Fruit fly (Drosophila melanogaster) whole organism, embryonic: ENCODE measurements around the gene PIG-Q.

Source experiments
- Asciz ChIP-seq: fragments of 200-800 bp; sonication (Bioruptor generic); optimal IDR thresholded peaks from 2 replicates; lab custom pipeline; 2017; ENCODE audit warnings: missing biosample characterization, mild to moderate bottlenecking, missing genetic modification characterization, missing genetic modification reagents
- Bgb ChIP-seq: fragments of 200-800 bp; sonication (Bioruptor generic); IDR thresholded peaks from 2 replicates; pipeline ENCODE4 v1.3.6; 2022; ENCODE audit warnings: missing biosample characterization, missing genetic modification characterization; ENCODE audit not compliant: partially characterized antibody
- CG10274 ChIP-seq: fragments of 200-800 bp; sonication (Bioruptor generic); optimal IDR thresholded peaks from 3 replicates; lab custom pipeline; 2017; ENCODE audit warnings: missing biosample characterization, mild to moderate bottlenecking, missing genetic modification characterization
- CG12236 ChIP-seq: fragments of 200-800 bp; sonication (Bioruptor generic); optimal IDR thresholded peaks from 2 replicates; lab custom pipeline; 2016; ENCODE audit warnings: missing biosample characterization, missing genetic modification characterization
- CG12659 ChIP-seq: fragments of 200-800 bp; sonication (Bioruptor generic); optimal IDR thresholded peaks from 3 replicates; lab custom pipeline; 2017; ENCODE audit warnings: mild to moderate bottlenecking, missing biosample characterization, missing genetic modification reagents, missing genetic modification characterization
- CG14667 ChIP-seq: fragments of 200-800 bp; sonication (Bioruptor generic); IDR thresholded peaks from 2 replicates; pipeline ENCODE4 v1.3.6; 2022; ENCODE audit warnings: missing biosample characterization, missing genetic modification characterization
- CG1602 ChIP-seq: fragments of 200-800 bp; sonication (Bioruptor generic); optimal IDR thresholded peaks from 3 replicates; lab custom pipeline; 2016; ENCODE audit warnings: missing biosample characterization, missing genetic modification characterization
- CG16815 ChIP-seq: fragments of 200-800 bp; sonication (Bioruptor generic); optimal IDR thresholded peaks from 3 replicates; lab custom pipeline; 2017; ENCODE audit warnings: missing biosample characterization, mild to moderate bottlenecking, missing genetic modification characterization
- CG2116 ChIP-seq: fragments of 200-800 bp; sonication (Bioruptor generic); optimal IDR thresholded peaks from 3 replicates; lab custom pipeline; 2018; ENCODE audit warnings: missing biosample characterization, mild to moderate bottlenecking, missing genetic modification characterization
- CG30020 ChIP-seq: fragments of 200-800 bp; optimal IDR thresholded peaks from 2 replicates; lab custom pipeline; 2019; ENCODE audit warnings: missing biosample characterization, mild to moderate bottlenecking, missing genetic modification characterization, moderate library complexity
- CG3163 ChIP-seq: fragments of 200-800 bp; sonication (Bioruptor generic); optimal IDR thresholded peaks from 3 replicates; lab custom pipeline; 2016; ENCODE audit warnings: missing biosample characterization, missing genetic modification characterization
- CG32532 ChIP-seq: fragments of 200-800 bp; sonication (Bioruptor generic); IDR thresholded peaks from 2 replicates; pipeline ENCODE4 v1.3.6; 2022; ENCODE audit warnings: missing biosample characterization, missing genetic modification characterization
- CG3281 ChIP-seq: fragments of 200-800 bp; sonication (Bioruptor generic); optimal IDR thresholded peaks from 3 replicates; lab custom pipeline; 2017; ENCODE audit warnings: missing biosample characterization, mild to moderate bottlenecking, missing genetic modification characterization
- CG34224 ChIP-seq: fragments of 200-800 bp; sonication (Bioruptor generic); IDR thresholded peaks from 3 replicates; pipeline ENCODE4 v1.3.6; 2022; ENCODE audit warnings: missing biosample characterization, missing genetic modification characterization; ENCODE audit not compliant: partially characterized antibody
- CG34422 ChIP-seq: fragments of 200-800 bp; sonication (Bioruptor generic); IDR thresholded peaks from 3 replicates; pipeline ENCODE4 v1.3.6; 2022; ENCODE audit warnings: missing biosample characterization, missing genetic modification characterization
- CG42726 ChIP-seq: fragments of 200-800 bp; sonication (Bioruptor generic); IDR thresholded peaks from 2 replicates; pipeline ENCODE4 v1.3.6; 2022; ENCODE audit warnings: missing biosample characterization, missing genetic modification characterization; ENCODE audit not compliant: partially characterized antibody
- CG4360 ChIP-seq: fragments of 200-800 bp; sonication (Bioruptor generic); IDR thresholded peaks from 2 replicates; pipeline ENCODE4 v1.3.6; 2022; ENCODE audit warnings: missing biosample characterization, missing genetic modification characterization
- CG6689 ChIP-seq: fragments of 200-800 bp; sonication (Bioruptor generic); IDR thresholded peaks from 2 replicates; pipeline ENCODE4 v1.3.6; 2022; ENCODE audit warnings: missing biosample characterization, missing genetic modification characterization
- CG6813 ChIP-seq: fragments of 200-800 bp; sonication (Bioruptor generic); optimal IDR thresholded peaks from 2 replicates; lab custom pipeline; 2017; ENCODE audit warnings: missing biosample characterization, missing genetic modification characterization, mild to moderate bottlenecking, moderate library complexity, missing genetic modification reagents
- CG7357 ChIP-seq: fragments of 200-800 bp; sonication (Bioruptor generic); IDR thresholded peaks from 3 replicates; pipeline ENCODE4 v1.3.6; 2022; ENCODE audit warnings: missing biosample characterization, missing genetic modification characterization
- CG8924 ChIP-seq: fragments of 200-800 bp; optimal IDR thresholded peaks from 3 replicates; lab custom pipeline; 2019; ENCODE audit warnings: missing biosample characterization, mild to moderate bottlenecking, missing genetic modification characterization, moderate library complexity
- CG9215 ChIP-seq: fragments of 200-800 bp; sonication (Bioruptor generic); IDR thresholded peaks from 2 replicates; pipeline ENCODE4 v1.3.6; 2022; ENCODE audit warnings: missing biosample characterization, missing genetic modification characterization
- CG9932 ChIP-seq: fragments of 200-800 bp; sonication (Bioruptor generic); IDR thresholded peaks from 2 replicates; pipeline ENCODE4 v1.3.6; 2022; ENCODE audit warnings: missing biosample characterization, missing genetic modification characterization
- Chrac-16 ChIP-seq: fragments of 200-800 bp; sonication (Bioruptor generic); optimal IDR thresholded peaks from 3 replicates; lab custom pipeline; 2016; ENCODE audit warnings: missing biosample characterization, missing genetic modification characterization
- CrebB ChIP-seq: fragments of 200-800 bp; sonication (Bioruptor generic); optimal IDR thresholded peaks from 3 replicates; lab custom pipeline; 2018; ENCODE audit warnings: missing biosample characterization, mild to moderate bottlenecking, missing genetic modification characterization
- Dbx ChIP-seq: fragments of 200-800 bp; sonication (Bioruptor generic); IDR thresholded peaks from 3 replicates; pipeline ENCODE4 v1.3.6; 2022; ENCODE audit warnings: missing biosample characterization, missing genetic modification characterization
- HLHmδ ChIP-seq: fragments of 200-800 bp; sonication (Bioruptor generic); optimal IDR thresholded peaks from 2 replicates; lab custom pipeline; 2018; ENCODE audit warnings: missing biosample characterization, mild to moderate bottlenecking, missing genetic modification characterization, moderate library complexity
- HmgZ ChIP-seq: fragments of 200-800 bp; sonication (Bioruptor generic); optimal IDR thresholded peaks from 2 replicates; lab custom pipeline; 2018; ENCODE audit warnings: missing biosample characterization, mild to moderate bottlenecking, missing genetic modification characterization
- NFAT ChIP-seq: fragments of 200-800 bp; sonication (Bioruptor generic); IDR thresholded peaks from 2 replicates; pipeline ENCODE4 v1.3.6; 2022; ENCODE audit warnings: missing biosample characterization, missing genetic modification characterization
- Taf1 ChIP-seq: fragments of 200-800 bp; sonication (Bioruptor generic); IDR thresholded peaks from 2 replicates; pipeline ENCODE4 v1.3.6; 2022; ENCODE audit warnings: missing biosample characterization, missing genetic modification characterization
- abd-A ChIP-seq: fragments of 200-800 bp; sonication (Bioruptor generic); optimal IDR thresholded peaks from 3 replicates; lab custom pipeline; 2019; ENCODE audit warnings: missing biosample characterization, mild to moderate bottlenecking, missing genetic modification characterization, moderate library complexity
- az2 ChIP-seq: fragments of 200-800 bp; sonication (Bioruptor generic); optimal IDR thresholded peaks from 3 replicates; lab custom pipeline; 2016; ENCODE audit warnings: missing biosample characterization, missing genetic modification characterization
- cg ChIP-seq: fragments of 200-800 bp; sonication (Bioruptor generic); optimal IDR thresholded peaks from 3 replicates; lab custom pipeline; 2019; ENCODE audit warnings: missing biosample characterization, mild to moderate bottlenecking, missing genetic modification characterization, moderate library complexity
- chif ChIP-seq, 2 experiments: fragments of 200-800 bp; sonication (Bioruptor generic); optimal IDR thresholded peaks; 3 replicates each; lab custom pipeline; 2016; ENCODE audit warnings: missing biosample characterization in 2 of 2, missing genetic modification characterization in 2 of 2
- chm ChIP-seq: fragments of 200-800 bp; sonication (Bioruptor generic); IDR thresholded peaks from 2 replicates; pipeline ENCODE4 v1.3.6; 2022; ENCODE audit warnings: missing biosample characterization, missing genetic modification characterization
- crc ChIP-seq: fragments of 200-800 bp; sonication (Bioruptor generic); optimal IDR thresholded peaks from 2 replicates; lab custom pipeline; 2016; ENCODE audit warnings: missing biosample characterization, missing genetic modification characterization
- disco-r ChIP-seq: fragments of 200-800 bp; sonication (Bioruptor generic); optimal IDR thresholded peaks from 2 replicates; lab custom pipeline; 2016; ENCODE audit warnings: missing biosample characterization, missing genetic modification characterization
- eve ChIP-seq, 2 experiments: fragments of >200 bp; optimal IDR thresholded peaks; 2 replicates each; lab custom pipeline; 2017; ENCODE audit warnings: missing biosample characterization in 2 of 2, missing genetic modification characterization in 2 of 2
- kah ChIP-seq: fragments of 200-800 bp; sonication (Bioruptor generic); optimal IDR thresholded peaks from 2 replicates; lab custom pipeline; 2018; ENCODE audit warnings: missing biosample characterization, mild to moderate bottlenecking, missing genetic modification characterization
- prd ChIP-seq, 3 experiments: fragments of >200 bp in 2 of 3; fragments of 200-800 bp in 1 of 3; sonication (Bioruptor generic) in 1 of 3; optimal IDR thresholded peaks in 2 of 3; IDR thresholded peaks in 1 of 3; 2 replicates in 2 of 3; 3 replicates in 1 of 3; pipeline versions ENCODE4 v1.3.6 to Lab custom; 2017 to 2022; ENCODE audit warnings: missing biosample characterization in 1 of 3, missing genetic modification characterization in 1 of 3
- tap ChIP-seq: fragments of 200-800 bp; optimal IDR thresholded peaks from 3 replicates; lab custom pipeline; 2019; ENCODE audit warnings: missing biosample characterization, mild to moderate bottlenecking, missing genetic modification characterization, moderate library complexity
- toy ChIP-seq: fragments of 200-800 bp; sonication (Bioruptor generic); IDR thresholded peaks from 2 replicates; pipeline ENCODE4 v1.3.6; 2022; ENCODE audit warnings: missing biosample characterization, missing genetic modification characterization
- unc-4 ChIP-seq: fragments of 200-800 bp; sonication (Bioruptor generic); IDR thresholded peaks from 2 replicates; pipeline ENCODE4 v1.3.6; 2022; ENCODE audit warnings: missing biosample characterization, missing genetic modification characterization; ENCODE audit not compliant: partially characterized antibody
- vnd ChIP-seq: fragments of 200-800 bp; sonication (Bioruptor generic); IDR thresholded peaks from 3 replicates; pipeline ENCODE4 v1.3.6; 2022; ENCODE audit warnings: missing biosample characterization, missing genetic modification characterization; ENCODE audit not compliant: partially characterized antibody
- wdn ChIP-seq: fragments of 200-800 bp; sonication (Bioruptor generic); IDR thresholded peaks from 2 replicates; pipeline ENCODE4 v1.3.6; 2022; ENCODE audit warnings: missing biosample characterization, missing genetic modification characterization
- wor ChIP-seq: fragments of 200-800 bp; sonication (Bioruptor generic); IDR thresholded peaks from 2 replicates; pipeline ENCODE4 v1.3.6; 2022; ENCODE audit warnings: missing biosample characterization, missing genetic modification characterization

Gene PIG-Q

DNA sequence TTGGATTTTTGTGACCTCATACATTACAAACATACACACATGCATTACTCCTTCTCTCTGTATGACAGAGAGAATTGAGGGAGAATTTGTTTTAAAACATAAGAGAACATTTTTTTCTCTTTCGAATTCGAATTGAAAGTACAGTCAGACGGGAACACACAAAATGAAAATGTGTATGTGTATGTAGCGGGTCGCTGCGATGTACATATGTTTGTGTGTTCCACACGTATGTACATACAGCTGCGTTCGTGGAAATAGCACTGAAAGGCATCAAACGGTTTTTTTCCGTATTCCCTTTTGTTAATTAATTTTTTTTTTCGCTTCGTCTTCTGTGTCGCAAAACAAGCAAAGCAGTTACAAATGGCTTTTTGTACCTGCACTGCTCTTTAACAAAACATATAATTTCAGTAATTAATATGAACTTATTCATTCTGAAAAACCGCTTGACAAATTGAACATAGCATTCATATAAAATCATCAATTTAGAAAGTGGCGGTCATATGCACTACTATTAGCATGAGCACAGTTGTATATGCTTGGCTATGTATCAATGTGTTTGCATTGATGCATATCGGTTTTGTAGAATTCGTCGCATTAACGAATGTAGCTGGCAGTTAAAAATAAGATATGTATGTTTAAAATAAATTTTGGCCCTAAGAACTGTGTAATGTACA lies 26.2 kb upstream of the PIG-Q start (continued):
- TF ChIP-seq disco-r (GFP tag; lab: Kevin White, UChicago), result peak; percentile 93
- peak; percentile 64; the same call in 1 of the 2 replicates for TF ChIP-seq CG4360 (GFP tag; lab: Robert Waterston, UW)
- TF ChIP-seq wor (GFP tag; lab: Robert Waterston, UW), result peak; percentile 87
- peak; percentile 93 for TF ChIP-seq CG12236 (GFP tag; lab: Kevin White, UChicago)
- TF ChIP-seq CrebB (tag; lab: Kevin White, UChicago), result peak; percentile 94
- peak; percentile 94 for TF ChIP-seq tap
- peak; percentile 91 for TF ChIP-seq CG9215 (GFP tag; lab: Robert Waterston, UW)
- peak; percentile 96 for TF ChIP-seq crc (GFP tag; lab: Kevin White, UChicago)
- TF ChIP-seq CG7357, result peak; percentile 85
- TF ChIP-seq toy (GFP tag; lab: Robert Waterston, UW), result peak; percentile 80
- peak; percentile 91 for TF ChIP-seq Chrac-16 (GFP tag; lab: Kevin White, UChicago)
- peak; percentile 94 for TF ChIP-seq az2 (GFP tag; lab: Kevin White, UChicago)
- peak; percentile 93 for TF ChIP-seq abd-A (tag; lab: Kevin White, UChicago)
- peak; percentile 98 for TF ChIP-seq CG12659 (GFP tag; lab: Kevin White, UChicago)

DNA sequence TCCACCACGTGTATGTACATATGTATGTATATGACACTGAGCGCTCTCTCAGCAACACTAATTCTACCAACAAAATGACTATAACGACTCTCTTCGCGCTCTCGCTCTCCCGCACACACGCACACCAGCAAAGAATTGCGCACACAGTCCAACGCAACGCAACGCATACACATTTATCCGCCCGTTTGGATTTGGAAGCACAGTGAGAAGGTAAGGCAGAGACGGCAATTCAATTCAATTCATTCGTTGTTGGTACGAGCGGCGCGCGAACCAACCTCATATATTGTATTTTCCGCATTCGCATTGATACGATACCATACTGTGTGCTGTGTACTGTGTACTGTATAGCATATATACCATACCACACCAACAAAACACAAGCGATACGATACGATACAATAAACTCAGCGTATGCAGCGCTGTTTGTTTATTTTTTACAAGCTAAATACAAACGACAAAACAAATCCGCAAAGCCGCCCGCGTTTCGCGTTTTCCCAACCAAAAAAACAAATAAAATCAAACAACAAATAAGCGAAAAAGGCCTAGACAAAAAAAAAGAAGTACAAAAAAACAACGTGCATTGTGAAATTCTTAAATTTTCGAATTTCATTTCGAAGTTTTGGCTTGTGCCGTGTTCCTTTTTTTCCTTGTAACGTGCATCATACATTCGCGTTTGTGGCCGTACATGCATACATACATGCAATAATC lies 25.4 kb upstream of the PIG-Q start, which contains the start of the genes CG9921 and Dsp1:
Gene CG9921, minus strand, starts transcription at position 167 of the 708 bp plus-strand sequence.
Gene Dsp1, plus strand, starts transcription at position 179 of the 708 bp plus-strand sequence.
- TF ChIP-seq NFAT (0 out of 2 replicates have a peak, but pooled peaks have one; percentile 23), HLHmδ (GFP tag; lab: Kevin White, UChicago) (peak; percentile 90), kah (no peak), CG16815 (GFP tag; lab: Kevin White, UChicago) (no peak), chm (GFP tag; lab: Robert Waterston, UW) (peak; percentile 75), HmgZ (peak; percentile 65), CG2116 (GFP tag; lab: Kevin White, UChicago) (no peak), CG6813 (GFP tag; lab: Kevin White, UChicago) (peak; percentile 3), CG3281 (GFP tag; lab: Kevin White, UChicago) (peak; percentile 13), unc-4 (GFP tag; lab: Robert Waterston, UW) (0 out of 2 replicates have a peak, but pooled peaks have one; percentile 21), wdn (GFP tag; lab: Robert Waterston, UW) (peak; percentile 26; the same call in 1 of the 2 replicates), Taf1 (GFP tag; lab: Robert Waterston, UW) (peak; percentile 26; the same call in 1 of the 2 replicates), chif (GFP tag; optimal IDR thresholded peaks at IDR 0.05; lab: Kevin White, UChicago) (no peak), CG32532 (peak; percentile 25; the same call in 1 of the 2 replicates), CG9932 (GFP tag; lab: Robert Waterston, UW) (peak; percentile 42), CG14667 (GFP tag; lab: Robert Waterston, UW) (no peak), CG42726 (GFP tag; lab: Robert Waterston, UW) (no peak), CG8924 (tag; lab: Kevin White, UChicago) (peak; percentile 45), CG30020 (peak; percentile 22), Asciz (peak; percentile 18), CG34224 (GFP tag; lab: Robert Waterston, UW) (0 out of 3 replicates have a peak, but pooled peaks have one; percentile 47), Bgb (GFP tag; lab: Robert Waterston, UW) (peak; percentile 42; the same call in 1 of the 2 replicates), Dbx (GFP tag; lab: Robert Waterston, UW) (peak; percentile 45; the same call in 1 of the 3 replicates), CG3163 (GFP tag; lab: Kevin White, UChicago) (peak; percentile 73), cg (peak; percentile 97), prd (optimal IDR thresholded peaks at IDR 0.05; lab: Kevin White, UChicago) (no peak), prd (GFP tag; IDR thresholded peaks at IDR 0.05; lab: Robert Waterston, UW) (0 out of 3 replicates have a peak, but pooled peaks have one; percentile 10), CG6689 (GFP tag; lab: Robert Waterston, UW) (peak; percentile 17; the same call in 1 of the 2 replicates), vnd (GFP tag; lab: Robert Waterston, UW) (no peak), CG1602 (GFP tag; lab: Kevin White, UChicago) (no peak), CG10274 (no peak), eve (GFP tag; optimal IDR thresholded peaks at IDR 0.05; lab: Kevin White, UChicago) (peak in 1 of 2 experiments; percentile 56), CG34422 (GFP tag; lab: Robert Waterston, UW) (peak; percentile 53; the same call in 1 of the 3 replicates)
